Fruit fly (Drosophila melanogaster) whole organism, embryonic: Measurements from ENCODE around the gene CG32829.

Experiments
- Antp ChIP-seq: fragments of 200-800 bp; sonication (Bioruptor generic); optimal IDR thresholded peaks from 3 replicates; lab custom pipeline; 2016; ENCODE audit warnings: missing biosample characterization, missing genetic modification characterization
- Bgb ChIP-seq: fragments of 200-800 bp; sonication (Bioruptor generic); IDR thresholded peaks from 2 replicates; pipeline ENCODE4 v1.3.6; 2022; ENCODE audit warnings: missing biosample characterization, missing genetic modification characterization; ENCODE audit not compliant: partially characterized antibody
- CG11504 ChIP-seq: fragments of 200-800 bp; sonication (Bioruptor generic); optimal IDR thresholded peaks from 3 replicates; lab custom pipeline; 2019; ENCODE audit warnings: missing biosample characterization, mild to moderate bottlenecking, missing genetic modification characterization, moderate library complexity
- CG12104 ChIP-seq: fragments of 200-800 bp; sonication (Bioruptor generic); optimal IDR thresholded peaks from 3 replicates; lab custom pipeline; 2016; ENCODE audit warnings: missing biosample characterization, missing genetic modification characterization
- CG12155 ChIP-seq: fragments of 200-800 bp; sonication (Bioruptor generic); optimal IDR thresholded peaks from 3 replicates; lab custom pipeline; 2016; ENCODE audit warnings: missing biosample characterization, missing genetic modification characterization
- CG12219 ChIP-seq: fragments of 200-800 bp; sonication (Bioruptor generic); optimal IDR thresholded peaks from 3 replicates; lab custom pipeline; 2018; ENCODE audit warnings: missing biosample characterization, mild to moderate bottlenecking, missing genetic modification characterization
- CG13287 ChIP-seq: fragments of 200-800 bp; sonication (Bioruptor generic); IDR thresholded peaks from 2 replicates; pipeline ENCODE4 v1.3.6; 2022; ENCODE audit warnings: missing biosample characterization, missing genetic modification characterization; ENCODE audit not compliant: partially characterized antibody
- CG15696 ChIP-seq: fragments of 200-800 bp; sonication (Bioruptor generic); optimal IDR thresholded peaks from 2 replicates; lab custom pipeline; 2019; ENCODE audit warnings: missing biosample characterization, mild to moderate bottlenecking, missing genetic modification characterization, moderate library complexity
- CG16863 ChIP-seq: fragments of 200-800 bp; sonication (Bioruptor generic); optimal IDR thresholded peaks from 3 replicates; lab custom pipeline; 2016; ENCODE audit warnings: missing biosample characterization, missing genetic modification characterization
- CG17359 ChIP-seq: fragments of 200-800 bp; sonication (Bioruptor generic); optimal IDR thresholded peaks from 3 replicates; lab custom pipeline; 2018; ENCODE audit warnings: missing biosample characterization, mild to moderate bottlenecking, missing genetic modification characterization, moderate library complexity
- CG17385 ChIP-seq: fragments of 200-800 bp; sonication (Bioruptor generic); optimal IDR thresholded peaks from 3 replicates; lab custom pipeline; 2018; ENCODE audit warnings: missing biosample characterization, mild to moderate bottlenecking, missing genetic modification characterization
- CG17568 ChIP-seq: fragments of 200-800 bp; sonication (Bioruptor generic); optimal IDR thresholded peaks from 2 replicates; lab custom pipeline; 2018; ENCODE audit warnings: missing biosample characterization, mild to moderate bottlenecking, missing genetic modification characterization, moderate library complexity
- CG1792 ChIP-seq: fragments of 200-800 bp; sonication (Bioruptor generic); optimal IDR thresholded peaks from 2 replicates; lab custom pipeline; 2016; ENCODE audit warnings: missing biosample characterization, missing genetic modification characterization
- CG30403 ChIP-seq: fragments of 200-800 bp; sonication (Bioruptor generic); optimal IDR thresholded peaks from 3 replicates; lab custom pipeline; 2016; ENCODE audit warnings: missing biosample characterization, missing genetic modification characterization
- CG33213 ChIP-seq: fragments of 200-800 bp; sonication (Bioruptor generic); optimal IDR thresholded peaks from 3 replicates; lab custom pipeline; 2016; ENCODE audit warnings: missing biosample characterization, missing genetic modification characterization
- CG34376 ChIP-seq: fragments of 200-800 bp; sonication (Bioruptor generic); optimal IDR thresholded peaks from 2 replicates; lab custom pipeline; 2018; ENCODE audit warnings: missing biosample characterization, mild to moderate bottlenecking, missing genetic modification characterization
- CG4360 ChIP-seq: fragments of 200-800 bp; sonication (Bioruptor generic); IDR thresholded peaks from 2 replicates; pipeline ENCODE4 v1.3.6; 2022; ENCODE audit warnings: missing biosample characterization, missing genetic modification characterization
- CG5953 ChIP-seq: fragments of 200-800 bp; sonication (Bioruptor generic); IDR thresholded peaks from 2 replicates; pipeline ENCODE4 v1.3.6; 2022; ENCODE audit warnings: missing biosample characterization, missing genetic modification characterization
- CG6791 ChIP-seq: fragments of 200-800 bp; sonication (Bioruptor generic); IDR thresholded peaks from 3 replicates; pipeline ENCODE4 v1.3.6; 2022; ENCODE audit warnings: missing biosample characterization, missing genetic modification characterization; ENCODE audit not compliant: partially characterized antibody
- CG8765 ChIP-seq: fragments of 200-800 bp; sonication (Bioruptor generic); IDR thresholded peaks from 2 replicates; pipeline ENCODE4 v1.3.6; 2022; ENCODE audit warnings: missing biosample characterization, missing genetic modification characterization
- CG9727 ChIP-seq: fragments of 200-800 bp; sonication (Bioruptor generic); optimal IDR thresholded peaks from 3 replicates; lab custom pipeline; 2017; ENCODE audit warnings: missing biosample characterization, mild to moderate bottlenecking, missing genetic modification characterization
- CrebB ChIP-seq: fragments of 200-800 bp; sonication (Bioruptor generic); optimal IDR thresholded peaks from 3 replicates; lab custom pipeline; 2018; ENCODE audit warnings: missing biosample characterization, mild to moderate bottlenecking, missing genetic modification characterization
- D19B ChIP-seq: fragments of 200-800 bp; sonication (Bioruptor generic); optimal IDR thresholded peaks from 2 replicates; lab custom pipeline; 2017; ENCODE audit warnings: missing biosample characterization, mild to moderate bottlenecking, missing genetic modification characterization
- Dbx ChIP-seq: fragments of 200-800 bp; sonication (Bioruptor generic); IDR thresholded peaks from 3 replicates; pipeline ENCODE4 v1.3.6; 2022; ENCODE audit warnings: missing biosample characterization, missing genetic modification characterization
- E2f1 ChIP-seq: fragments of 200-800 bp; sonication (Bioruptor generic); IDR thresholded peaks from 2 replicates; pipeline ENCODE4 v1.3.6; 2022; ENCODE audit warnings: missing biosample characterization, missing genetic modification characterization
- HLH3B ChIP-seq: fragments of 200-800 bp; sonication (Bioruptor generic); IDR thresholded peaks from 2 replicates; pipeline ENCODE4 v1.3.6; 2022; ENCODE audit warnings: missing biosample characterization, missing genetic modification characterization
- Hmx ChIP-seq: fragments of 200-800 bp; sonication (Bioruptor generic); optimal IDR thresholded peaks from 2 replicates; lab custom pipeline; 2016; ENCODE audit warnings: missing biosample characterization, missing genetic modification characterization
- MTF-1 ChIP-seq: fragments of 200-800 bp; sonication (Bioruptor generic); optimal IDR thresholded peaks from 2 replicates; lab custom pipeline; 2018; ENCODE audit warnings: missing biosample characterization, mild to moderate bottlenecking, missing genetic modification characterization, borderline replicate concordance
- Oaz ChIP-seq: fragments of 200-800 bp; sonication (Bioruptor generic); IDR thresholded peaks from 2 replicates; pipeline ENCODE4 v1.3.6; 2022; ENCODE audit warnings: missing biosample characterization, missing genetic modification characterization
- Rfx ChIP-seq: fragments of 200-800 bp; sonication (Bioruptor generic); IDR thresholded peaks from 2 replicates; pipeline ENCODE4 v1.3.6; 2022; ENCODE audit warnings: missing biosample characterization, missing genetic modification characterization
- Sry-β ChIP-seq: fragments of 200-800 bp; sonication (Bioruptor generic); optimal IDR thresholded peaks from 2 replicates; lab custom pipeline; 2018; ENCODE audit warnings: missing biosample characterization, mild to moderate bottlenecking, missing genetic modification characterization, moderate library complexity
- Sry-δ ChIP-seq: fragments of 200-800 bp; sonication (Bioruptor generic); optimal IDR thresholded peaks from 2 replicates; lab custom pipeline; 2016; ENCODE audit warnings: missing biosample characterization, missing genetic modification characterization
- YL-1 ChIP-seq: fragments of 200-800 bp; sonication (Bioruptor generic); optimal IDR thresholded peaks from 3 replicates; lab custom pipeline; 2017; ENCODE audit warnings: missing biosample characterization, mild to moderate bottlenecking, missing genetic modification characterization
- ac ChIP-seq: fragments of 200-800 bp; sonication (Bioruptor generic); optimal IDR thresholded peaks from 3 replicates; lab custom pipeline; 2017; ENCODE audit warnings: missing biosample characterization, mild to moderate bottlenecking, missing genetic modification characterization
- amos ChIP-seq: fragments of 200-800 bp; sonication (Bioruptor generic); IDR thresholded peaks from 2 replicates; pipeline ENCODE4 v1.3.6; 2022; ENCODE audit warnings: missing biosample characterization, missing genetic modification characterization; ENCODE audit not compliant: partially characterized antibody
- bbx ChIP-seq: fragments of 200-800 bp; sonication (Bioruptor generic); IDR thresholded peaks from 2 replicates; pipeline ENCODE4 v1.3.6; 2022; ENCODE audit warnings: missing biosample characterization, missing genetic modification characterization; ENCODE audit not compliant: partially characterized antibody
- chinmo ChIP-seq: fragments of 200-800 bp; sonication (Bioruptor generic); IDR thresholded peaks from 4 replicates; pipeline ENCODE4 v1.3.6; 2022; ENCODE audit warnings: missing biosample characterization, missing genetic modification characterization; ENCODE audit not compliant: partially characterized antibody
- da ChIP-seq: fragments of 200-800 bp; sonication (Bioruptor generic); optimal IDR thresholded peaks from 2 replicates; lab custom pipeline; 2016; ENCODE audit warnings: missing biosample characterization, missing genetic modification characterization
- en ChIP-seq: fragments of 200-800 bp; sonication (Bioruptor generic); optimal IDR thresholded peaks from 2 replicates; lab custom pipeline; 2016; ENCODE audit warnings: missing biosample characterization, missing genetic modification characterization
- eyg ChIP-seq: fragments of 200-800 bp; sonication (Bioruptor generic); optimal IDR thresholded peaks from 3 replicates; lab custom pipeline; 2016; ENCODE audit warnings: missing biosample characterization, missing genetic modification characterization
- fd96Cb ChIP-seq: fragments of 200-800 bp; sonication (Bioruptor generic); optimal IDR thresholded peaks from 2 replicates; lab custom pipeline; 2018; ENCODE audit warnings: missing biosample characterization, mild to moderate bottlenecking, missing genetic modification characterization, moderate library complexity
- gsb ChIP-seq: fragments of 200-800 bp; sonication (Bioruptor generic); IDR thresholded peaks from 2 replicates; pipeline ENCODE4 v1.3.6; 2022; ENCODE audit warnings: missing biosample characterization, missing genetic modification characterization
- gt ChIP-seq: fragments of 200-800 bp; sonication (Bioruptor generic); IDR thresholded peaks from 2 replicates; pipeline ENCODE4 v1.3.6; 2022; ENCODE audit warnings: missing biosample characterization, missing genetic modification characterization
- peb ChIP-seq: fragments of 200-800 bp; sonication (Bioruptor generic); IDR thresholded peaks from 2 replicates; pipeline ENCODE4 v1.3.6; 2022; ENCODE audit warnings: missing biosample characterization, missing genetic modification characterization
- sna ChIP-seq: fragments of 200-800 bp; sonication (Bioruptor generic); IDR thresholded peaks from 2 replicates; pipeline ENCODE4 v1.3.6; 2022; ENCODE audit warnings: missing biosample characterization, missing genetic modification characterization; ENCODE audit not compliant: partially characterized antibody
- sr ChIP-seq: fragments of 200-800 bp; sonication (Bioruptor generic); IDR thresholded peaks from 3 replicates; pipeline ENCODE4 v1.3.6; 2022; ENCODE audit warnings: missing biosample characterization, missing genetic modification characterization
- toy ChIP-seq: fragments of 200-800 bp; sonication (Bioruptor generic); IDR thresholded peaks from 2 replicates; pipeline ENCODE4 v1.3.6; 2022; ENCODE audit warnings: missing biosample characterization, missing genetic modification characterization
- trem ChIP-seq: fragments of 200-800 bp; optimal IDR thresholded peaks from 3 replicates; lab custom pipeline; 2019; ENCODE audit warnings: missing biosample characterization, mild to moderate bottlenecking, missing genetic modification characterization, moderate library complexity
- unpg ChIP-seq: fragments of 200-800 bp; sonication (Bioruptor generic); optimal IDR thresholded peaks from 3 replicates; lab custom pipeline; 2018; ENCODE audit warnings: missing biosample characterization, mild to moderate bottlenecking, missing genetic modification characterization, moderate library complexity
- zfh1 ChIP-seq: fragments of 200-800 bp; sonication (Bioruptor generic); IDR thresholded peaks from 3 replicates; pipeline ENCODE4 v1.3.6; 2022; ENCODE audit warnings: missing biosample characterization, missing genetic modification characterization

Gene CG32829

DNA sequence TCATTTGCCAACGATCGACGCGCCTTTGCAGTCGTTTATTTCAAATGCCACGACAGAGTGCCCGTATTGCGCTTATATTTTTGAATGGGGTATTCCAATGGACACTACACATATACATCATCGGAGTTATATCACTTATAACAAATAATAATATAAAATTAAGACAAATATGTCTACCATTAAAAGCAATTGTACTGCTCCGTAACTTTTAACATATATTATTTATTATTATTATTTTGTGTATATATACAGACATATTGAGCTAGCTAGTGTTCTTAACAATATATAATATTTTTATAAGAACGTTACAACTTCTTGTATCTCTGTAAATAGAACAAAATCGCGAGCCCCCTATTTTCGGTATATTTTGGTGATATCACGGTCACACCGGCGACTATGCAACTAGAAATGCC, 47.8 kb upstream of the CG32829 start, which contains the start of the genes sip2 and Coprox (continued):
- peak; percentile 50 for TF ChIP-seq CrebB (tag; lab: Kevin White, UChicago)
- peak; percentile 80 for TF ChIP-seq trem
- TF ChIP-seq CG15696 (tag; lab: Kevin White, UChicago): peak; percentile 76
- TF ChIP-seq CG12155 (GFP tag; lab: Kevin White, UChicago): peak; percentile 54
- TF ChIP-seq CG12219: peak; percentile 11
- peak; percentile 62 for TF ChIP-seq CG17385 (GFP tag; lab: Kevin White, UChicago)
- no peak for TF ChIP-seq Sry-δ (GFP tag; lab: Kevin White, UChicago)
- no peak for TF ChIP-seq ac (GFP tag; lab: Kevin White, UChicago)
- peak; percentile 29 for TF ChIP-seq Sry-β (GFP tag; lab: Kevin White, UChicago)
- no peak for TF ChIP-seq sr (GFP tag; lab: Robert Waterston, UW)
- no peak for TF ChIP-seq CG5953 (GFP tag; lab: Robert Waterston, UW)
- no peak for TF ChIP-seq peb (GFP tag; lab: Robert Waterston, UW)
- TF ChIP-seq CG17568 (GFP tag; lab: Kevin White, UChicago): no peak
- no peak for TF ChIP-seq toy (GFP tag; lab: Robert Waterston, UW)
- peak; percentile 31 for TF ChIP-seq D19B
- TF ChIP-seq Dbx: 0 out of 3 replicates have a peak, but pooled peaks have one; percentile 10
- TF ChIP-seq YL-1 (GFP tag; lab: Kevin White, UChicago): peak; percentile 76
- TF ChIP-seq, all 482 proteins: peak for 193

DNA sequence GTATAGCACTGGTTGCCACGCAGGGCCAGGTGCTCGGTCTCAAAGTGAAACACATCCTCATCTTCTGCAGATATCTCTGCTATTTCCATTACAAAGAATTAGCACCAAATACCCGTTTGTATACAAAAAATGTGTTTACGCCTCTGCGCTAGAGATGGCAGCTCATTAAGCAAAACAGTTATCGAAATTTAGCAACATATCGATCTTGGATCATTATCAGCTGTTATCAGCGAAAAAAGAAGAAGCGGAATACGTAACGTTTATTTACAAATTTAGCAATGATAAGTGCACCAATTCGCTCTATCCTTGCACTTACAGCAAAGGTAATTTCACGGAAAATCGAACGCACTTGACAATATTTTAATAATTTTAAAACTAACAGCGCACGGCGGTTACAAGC, 43.9 kb upstream of the CG32829 start, which contains the start of the genes Atac1 and Hmgcl:
TSS of gene Atac1 (minus strand) at position 164 of the 400 bp plus-strand sequence.
TSS of gene Hmgcl (plus strand) at position 213 of the 400 bp plus-strand sequence.
- no peak for TF ChIP-seq CG34376 (GFP tag; lab: Kevin White, UChicago)
- TF ChIP-seq da: no peak
- TF ChIP-seq CG1792 (GFP tag; lab: Kevin White, UChicago): no peak
- no peak for TF ChIP-seq CG12104
- no peak for TF ChIP-seq CG30403 (GFP tag; lab: Kevin White, UChicago)
- TF ChIP-seq CG9727: no peak
- no peak for TF ChIP-seq CG4360
- TF ChIP-seq gsb (GFP tag; lab: Robert Waterston, UW): no peak
- no peak for TF ChIP-seq Antp (GFP tag; lab: Kevin White, UChicago)
- TF ChIP-seq sna (GFP tag; lab: Robert Waterston, UW): no peak
- TF ChIP-seq MTF-1 (GFP tag; lab: Kevin White, UChicago): no peak
- no peak for TF ChIP-seq E2f1
- TF ChIP-seq zfh1 (GFP tag; lab: Robert Waterston, UW): no peak
- peak; percentile 89 for TF ChIP-seq CG17385 (GFP tag; lab: Kevin White, UChicago)
- no peak for TF ChIP-seq Hmx
- TF ChIP-seq CG11504 (tag; lab: Kevin White, UChicago): no peak
- no peak for TF ChIP-seq gt (GFP tag; lab: Robert Waterston, UW)
- TF ChIP-seq CG13287 (GFP tag; lab: Robert Waterston, UW): peak; percentile 53
- no peak for TF ChIP-seq Oaz (GFP tag; lab: Robert Waterston, UW)
- TF ChIP-seq amos (GFP tag; lab: Robert Waterston, UW): peak; percentile 6; the same call in 1 of the 2 replicates
- no peak for TF ChIP-seq HLH3B (GFP tag; lab: Robert Waterston, UW)
- no peak for TF ChIP-seq Dbx
- no peak for TF ChIP-seq CG16863 (GFP tag; lab: Kevin White, UChicago)
- no peak for TF ChIP-seq CG33213 (GFP tag; lab: Kevin White, UChicago)
- no peak for TF ChIP-seq eyg (GFP tag; lab: Kevin White, UChicago)
- TF ChIP-seq CG6791 (GFP tag; lab: Robert Waterston, UW): no peak
- TF ChIP-seq CG8765 (GFP tag; lab: Robert Waterston, UW): no peak
- no peak for TF ChIP-seq fd96Cb (tag; lab: Kevin White, UChicago)
- TF ChIP-seq CG17359 (tag; lab: Kevin White, UChicago): no peak
- no peak for TF ChIP-seq CG15696 (tag; lab: Kevin White, UChicago)
- no peak for TF ChIP-seq en (GFP tag; lab: Kevin White, UChicago)
- no peak for TF ChIP-seq bbx (GFP tag; lab: Robert Waterston, UW)
- no peak for TF ChIP-seq Rfx (GFP tag; lab: Robert Waterston, UW)
- TF ChIP-seq Bgb (GFP tag; lab: Robert Waterston, UW): no peak
- TF ChIP-seq chinmo (GFP tag; lab: Robert Waterston, UW): 0 out of 4 replicates have a peak, but pooled peaks have one; percentile 36
- TF ChIP-seq unpg (GFP tag; lab: Kevin White, UChicago): no peak
